Fruit fly (Drosophila melanogaster): ENCODE results near the gene CG7872.
A peak's percentile ranks its signal among the peaks of the same experiment; 100 is the strongest.

The CG7872 gene

dm6 chrX:15617916-15618315, 39.9 kb downstream of the CG7872 start (continued):
- no peak for TF ChIP-seq nerfin-2 (GFP tag; IDR thresholded peaks at IDR 0.05; ENCODE audit: partially characterized antibody)
- TF ChIP-seq CG10565 (GFP tag; optimal IDR thresholded peaks at IDR 0.05), result no peak
- no peak for TF ChIP-seq CG10462 (GFP tag; optimal IDR thresholded peaks at IDR 0.05)
- TF ChIP-seq sr (GFP tag; IDR thresholded peaks at IDR 0.05), result no peak
- TF ChIP-seq CG42726 (GFP tag; IDR thresholded peaks at IDR 0.05; ENCODE audit: partially characterized antibody), result no peak
- TF ChIP-seq CG10147 (GFP tag; optimal IDR thresholded peaks at IDR 0.05), result no peak
- TF ChIP-seq unc-4 (GFP tag; IDR thresholded peaks at IDR 0.05; ENCODE audit: partially characterized antibody), result no peak
- peak; percentile 44 for TF ChIP-seq CG17829 (tag; optimal IDR thresholded peaks at IDR 0.05)
- no peak for TF ChIP-seq D19B (GFP tag; optimal IDR thresholded peaks at IDR 0.05)
- no peak for TF ChIP-seq CG30403 (GFP tag; optimal IDR thresholded peaks at IDR 0.05)
- no peak for TF ChIP-seq NK7.1 (GFP tag; optimal IDR thresholded peaks at IDR 0.05)
- no peak for TF ChIP-seq gcm (GFP tag; optimal IDR thresholded peaks at IDR 0.05)
- TF ChIP-seq pfk (GFP tag; optimal IDR thresholded peaks at IDR 0.05), result no peak
- TF ChIP-seq HmgZ (tag; optimal IDR thresholded peaks at IDR 0.05), result no peak
- TF ChIP-seq CG4282 (GFP tag; optimal IDR thresholded peaks at IDR 0.05), result no peak
- no peak for TF ChIP-seq gsb (GFP tag; IDR thresholded peaks at IDR 0.05)
- TF ChIP-seq CG3838 (GFP tag; optimal IDR thresholded peaks at IDR 0.05), result no peak
- TF ChIP-seq Ada2b (GFP tag; IDR thresholded peaks at IDR 0.05), result peak; percentile 43
- TF ChIP-seq scrt (GFP tag; optimal IDR thresholded peaks at IDR 0.05), result no peak
- TF ChIP-seq CG2129 (GFP tag; IDR thresholded peaks at IDR 0.05; ENCODE audit: partially characterized antibody), result no peak
- TF ChIP-seq dati (GFP tag; IDR thresholded peaks at IDR 0.05), result no peak
- peak; percentile 28; the same call in 1 of the 2 replicates for TF ChIP-seq H2.0 (GFP tag; IDR thresholded peaks at IDR 0.05)
- peak; percentile 45; the same call in 1 of the 3 replicates for TF ChIP-seq dysf (GFP tag; IDR thresholded peaks at IDR 0.05)
- TF ChIP-seq CG6175 (GFP tag; IDR thresholded peaks at IDR 0.05), result no peak
- TF ChIP-seq CG32772 (GFP tag; IDR thresholded peaks at IDR 0.05), result no peak; the same call in 1 of the 2 replicates
- TF ChIP-seq Hr78 (GFP tag; optimal IDR thresholded peaks at IDR 0.05), result no peak
- no peak for TF ChIP-seq CG13296 (GFP tag; optimal IDR thresholded peaks at IDR 0.05)
- no peak for TF ChIP-seq CG3726 (GFP tag; IDR thresholded peaks at IDR 0.05)
- no peak; the same call in 1 of the 2 replicates for TF ChIP-seq CG8765 (GFP tag; IDR thresholded peaks at IDR 0.05)
- peak; percentile 25; the same call in 1 of the 2 replicates for TF ChIP-seq Gsc (GFP tag; IDR thresholded peaks at IDR 0.05)
- no peak for TF ChIP-seq disco-r (GFP tag; optimal IDR thresholded peaks at IDR 0.05)
- TF ChIP-seq CG11247 (GFP tag; IDR thresholded peaks at IDR 0.05), result no peak
- no peak for TF ChIP-seq ac (GFP tag; optimal IDR thresholded peaks at IDR 0.05)
- TF ChIP-seq kni (GFP tag; optimal IDR thresholded peaks at IDR 0.05), result no peak
- TF ChIP-seq CG18476 (GFP tag; optimal IDR thresholded peaks at IDR 0.05), result no peak
- no peak for TF ChIP-seq CG7987 (GFP tag; optimal IDR thresholded peaks at IDR 0.05)
- peak; percentile 47; the same call in 1 of the 3 replicates for TF ChIP-seq B-H1 (GFP tag; IDR thresholded peaks at IDR 0.05)
- TF ChIP-seq klu (GFP tag; IDR thresholded peaks at IDR 0.05), result no peak
- no peak for TF ChIP-seq mam (GFP tag; optimal IDR thresholded peaks at IDR 0.05)
- no peak for TF ChIP-seq Sox100B (GFP tag; optimal IDR thresholded peaks at IDR 0.05)
- no peak for TF ChIP-seq CG6272 (GFP tag; IDR thresholded peaks at IDR 0.05)
- TF ChIP-seq btn (GFP tag; optimal IDR thresholded peaks at IDR 0.05), result no peak
- TF ChIP-seq ATbp (GFP tag; optimal IDR thresholded peaks at IDR 0.05), result peak; percentile 31
- peak; percentile 65 for TF ChIP-seq CG18262 (tag; optimal IDR thresholded peaks at IDR 0.05)
- no peak for TF ChIP-seq CG12299 (tag; optimal IDR thresholded peaks at IDR 0.05)
- 0 out of 2 replicates have a peak, but pooled peaks have one; percentile 47 for TF ChIP-seq ranshi (GFP tag; IDR thresholded peaks at IDR 0.05)
- no peak for TF ChIP-seq ash1 (GFP tag; optimal IDR thresholded peaks at IDR 0.05)
- peak; percentile 10 for TF ChIP-seq CG2875 (GFP tag; optimal IDR thresholded peaks at IDR 0.05)
- TF ChIP-seq CG30020 (tag; optimal IDR thresholded peaks at IDR 0.05), result no peak
- no peak for TF ChIP-seq Bteb2 (GFP tag; optimal IDR thresholded peaks at IDR 0.05)
- TF ChIP-seq Meics (GFP tag; optimal IDR thresholded peaks at IDR 0.05), result no peak

Measured in whole organism, embryonic.